Worm (Caenorhabditis elegans) whole organism, L2 larva: ENCODE data around the gene srh-68.

Experiments used
- R02D3.7 ChIP-seq: fragments of 150-350 bp; optimal IDR thresholded peaks from 2 replicates; lab custom pipeline; 2014; ENCODE audit warnings: missing biosample characterization, missing genetic modification characterization
- aly-2 ChIP-seq: fragments of 150-350 bp; optimal IDR thresholded peaks from 2 replicates; lab custom pipeline; 2014; ENCODE audit warnings: missing biosample characterization, missing genetic modification characterization
- ama-1 ChIP-seq: fragments of 150-350 bp; optimal IDR thresholded peaks from 2 replicates; lab custom pipeline; 2018; ENCODE audit warnings: inconsistent platforms
- ceh-16 ChIP-seq: fragments of 150-350 bp; optimal IDR thresholded peaks from 2 replicates; lab custom pipeline; 2014; ENCODE audit warnings: missing biosample characterization, missing genetic modification characterization
- crh-2 ChIP-seq: sonication (generic microtip); optimal IDR thresholded peaks from 2 replicates; lab custom pipeline; 2017; ENCODE audit warnings: missing biosample characterization, missing genetic modification characterization
- elt-1 ChIP-seq: fragments of 150-350 bp; optimal IDR thresholded peaks from 2 replicates; lab custom pipeline; 2014; ENCODE audit warnings: missing biosample characterization, missing genetic modification characterization
- elt-3 ChIP-seq: sonication (generic microtip); optimal IDR thresholded peaks from 2 replicates; lab custom pipeline; 2017; ENCODE audit warnings: missing biosample characterization, missing genetic modification characterization
- nhr-10 ChIP-seq: sonication (generic microtip); optimal IDR thresholded peaks from 2 replicates; lab custom pipeline; 2017; ENCODE audit warnings: missing biosample characterization, missing genetic modification characterization
- nhr-129 ChIP-seq: fragments of 150-350 bp; optimal IDR thresholded peaks from 2 replicates; lab custom pipeline; 2014; ENCODE audit warnings: missing biosample characterization, missing genetic modification characterization
- nhr-237 ChIP-seq: fragments of 150-350 bp; optimal IDR thresholded peaks from 2 replicates; lab custom pipeline; 2014; ENCODE audit warnings: missing biosample characterization, missing genetic modification characterization
- snpc-4 ChIP-seq: fragments of 150-350 bp; optimal IDR thresholded peaks from 2 replicates; lab custom pipeline; 2014; ENCODE audit warnings: missing biosample characterization, missing genetic modification characterization
- unc-39 ChIP-seq: fragments of 150-350 bp; optimal IDR thresholded peaks from 2 replicates; lab custom pipeline; 2014; ENCODE audit warnings: missing biosample characterization, missing genetic modification characterization
- unc-62 ChIP-seq: fragments of 150-350 bp; optimal IDR thresholded peaks from 2 replicates; lab custom pipeline; 2014; ENCODE audit warnings: missing biosample characterization, missing genetic modification reagents, missing genetic modification characterization

DNA sequence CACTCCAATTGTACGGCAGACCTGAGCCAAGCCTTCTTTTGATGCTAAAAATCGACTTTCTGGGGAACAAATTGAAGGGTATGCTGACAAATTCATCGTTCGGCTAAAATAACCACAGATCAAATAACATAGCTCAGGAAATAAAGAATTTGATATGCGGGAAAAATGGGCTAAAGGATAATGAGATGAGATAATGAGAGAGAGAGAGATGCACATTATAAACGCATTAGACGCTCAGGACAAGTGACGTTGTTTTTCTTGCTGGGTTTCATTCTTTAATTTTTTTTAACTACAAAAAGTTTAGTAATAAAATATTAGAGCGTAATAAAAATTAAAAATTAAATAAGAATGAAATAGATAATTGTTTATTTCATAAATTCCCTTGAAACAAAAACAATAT is 7.5 kb downstream of the srh-68 start, which contains the start of gene srh-69:
- TF ChIP-seq R02D3.7 (tag; lab: Kevin White, UChicago): no peak
- TF ChIP-seq unc-62 (GFP tag; lab: Kevin White, UChicago): no peak
- no peak for TF ChIP-seq ceh-16 (tag; lab: Kevin White, UChicago)
- TF ChIP-seq ama-1 (lab: Kevin White, UChicago): no peak
- no peak for TF ChIP-seq elt-3 (tag; lab: Kevin White, UChicago)
- no peak for TF ChIP-seq crh-2
- TF ChIP-seq aly-2 (tag; lab: Kevin White, UChicago): no peak
- no peak for TF ChIP-seq nhr-237
- TF ChIP-seq nhr-129 (tag; lab: Kevin White, UChicago): no peak
- TF ChIP-seq snpc-4 (tag; lab: Kevin White, UChicago): no peak
- no peak for TF ChIP-seq nhr-10 (tag; lab: Kevin White, UChicago)
- TF ChIP-seq elt-1 (tag; lab: Kevin White, UChicago): no peak
- no peak for TF ChIP-seq unc-39
